Worm (Caenorhabditis elegans) whole organism, L1 larva: ENCODE measurements around the gene Y69A2AR.25.

ENCODE experiments used
- C04F5.9 ChIP-seq: sonication (generic microtip); optimal IDR thresholded peaks from 2 replicates; lab custom pipeline; 2016; ENCODE audit warnings: missing genetic modification characterization, missing compliant biosample characterization
- C16A3.4 ChIP-seq: fragments of 150-350 bp; optimal IDR thresholded peaks from 2 replicates; lab custom pipeline; 2014; ENCODE audit warnings: missing biosample characterization, missing genetic modification characterization
- C34B4.2 ChIP-seq: sonication (generic microtip); optimal IDR thresholded peaks from 2 replicates; lab custom pipeline; 2017; ENCODE audit warnings: mild to moderate bottlenecking, missing genetic modification characterization, missing compliant biosample characterization
- Y116A8C.19 ChIP-seq: sonication (generic microtip); optimal IDR thresholded peaks from 2 replicates; lab custom pipeline; 2016; ENCODE audit warnings: missing compliant biosample characterization, missing genetic modification characterization, borderline replicate concordance
- aha-1 ChIP-seq: fragments of 150-350 bp; optimal IDR thresholded peaks from 2 replicates; lab custom pipeline; 2014; ENCODE audit warnings: missing biosample characterization, missing genetic modification characterization
- alr-1 ChIP-seq: fragments of 200-800 bp; sonication (Bioruptor generic); optimal IDR thresholded peaks from 2 replicates; lab custom pipeline; 2018; ENCODE audit warnings: borderline replicate concordance, mild to moderate bottlenecking, missing genetic modification characterization, missing compliant biosample characterization
- blmp-1 ChIP-seq: fragments of 150-350 bp; optimal IDR thresholded peaks from 2 replicates; lab custom pipeline; 2014; ENCODE audit warnings: missing biosample characterization, missing genetic modification characterization
- ceh-90 ChIP-seq: sonication (generic microtip); optimal IDR thresholded peaks from 2 replicates; lab custom pipeline; 2016; ENCODE audit warnings: missing genetic modification characterization, missing compliant biosample characterization
- ces-1 ChIP-seq: fragments of 150-350 bp; optimal IDR thresholded peaks from 2 replicates; lab custom pipeline; 2014; ENCODE audit warnings: missing biosample characterization, missing genetic modification reagents, missing genetic modification characterization
- dpl-1 ChIP-seq, 3 experiments: fragments of 150-350 bp in 2 of 3; sonication (generic microtip) in 1 of 3; optimal IDR thresholded peaks; 2 replicates each; lab custom pipeline; 2014 to 2017; ENCODE audit warnings: missing biosample characterization in 3 of 3, missing genetic modification characterization in 3 of 3, missing genetic modification reagents in 3 of 3
- efl-1 ChIP-seq, 4 experiments: fragments of 150-350 bp; optimal IDR thresholded peaks in 3 of 4; peaks in 1 of 4; 1 replicate in 1 of 4; 2 replicates in 3 of 4; lab custom pipeline; 2014; ENCODE audit warnings: missing biosample characterization in 2 of 4, missing genetic modification characterization in 2 of 4, missing genetic modification reagents in 2 of 4
- efl-3 ChIP-seq: fragments of 200-800 bp; sonication (Bioruptor generic); optimal IDR thresholded peaks from 2 replicates; lab custom pipeline; 2018; ENCODE audit warnings: mild to moderate bottlenecking, missing genetic modification characterization, missing compliant biosample characterization
- egl-27 ChIP-seq, 2 experiments: fragments of 150-350 bp in 1 of 2; sonication (generic microtip); optimal IDR thresholded peaks; 3 replicates each; lab custom pipeline; 2017 to 2018; ENCODE audit warnings: missing biosample characterization in 2 of 2, missing genetic modification characterization in 2 of 2, missing genetic modification reagents in 2 of 2
- elt-2 ChIP-seq: sonication (generic microtip); optimal IDR thresholded peaks from 2 replicates; lab custom pipeline; 2016; ENCODE audit warnings: missing genetic modification characterization, mild to moderate bottlenecking, inconsistent platforms, missing compliant biosample characterization, missing genetic modification reagents
- elt-3 ChIP-seq, 6 experiments: fragments of 150-350 bp in 1 of 6; sonication (generic microtip); optimal IDR thresholded peaks; 2 replicates each; lab custom pipeline; 2017 to 2018; ENCODE audit warnings: missing biosample characterization in 6 of 6, missing genetic modification characterization in 6 of 6, inconsistent platforms in 1 of 6
- ets-5 ChIP-seq: fragments of 200-800 bp; sonication (Bioruptor generic); IDR thresholded peaks from 2 replicates; pipeline ENCODE4 v1.3.6; 2022; ENCODE audit warnings: missing genetic modification characterization, missing compliant biosample characterization
- fkh-10 ChIP-seq: sonication (generic microtip); optimal IDR thresholded peaks from 2 replicates; lab custom pipeline; 2017; ENCODE audit warnings: missing biosample characterization, missing genetic modification reagents, missing genetic modification characterization
- fos-1 ChIP-seq: fragments of 150-350 bp; optimal IDR thresholded peaks from 2 replicates; lab custom pipeline; 2014; ENCODE audit warnings: missing biosample characterization, missing genetic modification characterization
- lin-15B ChIP-seq: fragments of 150-350 bp; sonication (generic microtip); optimal IDR thresholded peaks from 3 replicates; lab custom pipeline; 2014; ENCODE audit warnings: missing biosample characterization, missing genetic modification characterization
- lin-35 ChIP-seq, 2 experiments: fragments of 150-350 bp; optimal IDR thresholded peaks; 2 replicates each; lab custom pipeline; 2014; ENCODE audit warnings: missing biosample characterization in 2 of 2, missing genetic modification characterization in 2 of 2, missing genetic modification reagents in 2 of 2
- lsy-2 ChIP-seq, 2 experiments: fragments of 150-350 bp; optimal IDR thresholded peaks; 2 replicates each; lab custom pipeline; 2014; ENCODE audit warnings: missing biosample characterization in 2 of 2, missing genetic modification characterization in 2 of 2
- mdl-1 ChIP-seq, 2 experiments: fragments of 150-350 bp; optimal IDR thresholded peaks; 2 replicates each; lab custom pipeline; 2014 to 2017; ENCODE audit warnings: missing biosample characterization in 2 of 2, missing genetic modification characterization in 2 of 2, inconsistent platforms in 1 of 2
- mef-2 ChIP-seq: fragments of 150-350 bp; optimal IDR thresholded peaks from 2 replicates; lab custom pipeline; 2014; ENCODE audit warnings: missing biosample characterization, missing genetic modification characterization
- mep-1 ChIP-seq: fragments of 150-350 bp; optimal IDR thresholded peaks from 2 replicates; lab custom pipeline; 2014; ENCODE audit warnings: missing biosample characterization, missing genetic modification characterization
- nhr-11 ChIP-seq: fragments of 150-350 bp; optimal IDR thresholded peaks from 2 replicates; lab custom pipeline; 2014; ENCODE audit warnings: missing biosample characterization, missing genetic modification characterization
- nhr-12 ChIP-seq: sonication (generic microtip); optimal IDR thresholded peaks from 2 replicates; lab custom pipeline; 2017; ENCODE audit warnings: missing biosample characterization, missing genetic modification characterization
- nhr-47 ChIP-seq: sonication (generic microtip); optimal IDR thresholded peaks from 2 replicates; lab custom pipeline; 2016; ENCODE audit warnings: mild to moderate bottlenecking, missing genetic modification characterization, moderate library complexity, missing compliant biosample characterization
- nhr-71 ChIP-seq: sonication (generic microtip); optimal IDR thresholded peaks from 2 replicates; lab custom pipeline; 2016; ENCODE audit warnings: mild to moderate bottlenecking, missing genetic modification characterization, moderate library complexity, missing compliant biosample characterization
- nhr-76 ChIP-seq: sonication (generic microtip); optimal IDR thresholded peaks from 2 replicates; lab custom pipeline; 2017; ENCODE audit warnings: missing biosample characterization, missing genetic modification characterization
- nhr-77 ChIP-seq: fragments of 150-350 bp; optimal IDR thresholded peaks from 2 replicates; lab custom pipeline; 2014; ENCODE audit warnings: missing biosample characterization, missing genetic modification characterization
- nhr-90 ChIP-seq: sonication (generic microtip); optimal IDR thresholded peaks from 2 replicates; lab custom pipeline; 2016; ENCODE audit warnings: mild to moderate bottlenecking, missing genetic modification characterization, missing compliant biosample characterization; ENCODE audit not compliant: poor library complexity
- pag-3 ChIP-seq: sonication (generic microtip); optimal IDR thresholded peaks from 2 replicates; lab custom pipeline; 2017; ENCODE audit warnings: missing genetic modification characterization, mild to moderate bottlenecking, missing compliant biosample characterization, antibody characterized with exemption, borderline replicate concordance; ENCODE audit not compliant: insufficient read depth
- pax-3 ChIP-seq: fragments of 200-800 bp; sonication (Bioruptor generic); optimal IDR thresholded peaks from 2 replicates; lab custom pipeline; 2018; ENCODE audit warnings: mild to moderate bottlenecking, missing genetic modification characterization, moderate library complexity, missing compliant biosample characterization
- pqm-1 ChIP-seq: sonication (generic microtip); optimal IDR thresholded peaks from 3 replicates; lab custom pipeline; 2017; ENCODE audit warnings: missing biosample characterization, missing genetic modification characterization
- rnt-1 ChIP-seq: sonication (generic microtip); optimal IDR thresholded peaks from 2 replicates; lab custom pipeline; 2016; ENCODE audit warnings: mild to moderate bottlenecking, missing genetic modification characterization, moderate library complexity, missing compliant biosample characterization
- sox-4 ChIP-seq: sonication (generic microtip); optimal IDR thresholded peaks from 2 replicates; lab custom pipeline; 2016; ENCODE audit warnings: missing genetic modification characterization, missing compliant biosample characterization
- sptf-1 ChIP-seq: fragments of 150-350 bp; optimal IDR thresholded peaks from 2 replicates; lab custom pipeline; 2014; ENCODE audit warnings: missing biosample characterization, missing genetic modification characterization
- unc-86 ChIP-seq: sonication (generic microtip); optimal IDR thresholded peaks from 2 replicates; lab custom pipeline; 2016; ENCODE audit warnings: missing genetic modification characterization, missing compliant biosample characterization
- vab-15 ChIP-seq: sonication (generic microtip); optimal IDR thresholded peaks from 2 replicates; lab custom pipeline; 2017; ENCODE audit warnings: missing genotype, mild to moderate bottlenecking, missing genetic modification characterization, missing compliant biosample characterization
- xbp-1 ChIP-seq: sonication (generic microtip); optimal IDR thresholded peaks from 2 replicates; lab custom pipeline; 2016; ENCODE audit warnings: missing genetic modification characterization, missing compliant biosample characterization
- zag-1 ChIP-seq: fragments of 150-350 bp; optimal IDR thresholded peaks from 2 replicates; lab custom pipeline; 2014; ENCODE audit warnings: missing biosample characterization, missing genetic modification characterization
- zip-4 ChIP-seq: fragments of 200-800 bp; sonication (Bioruptor generic); optimal IDR thresholded peaks from 2 replicates; lab custom pipeline; 2018; ENCODE audit warnings: mild to moderate bottlenecking, missing genetic modification characterization, moderate library complexity, missing compliant biosample characterization
- ztf-4 ChIP-seq: fragments of 150-350 bp; optimal IDR thresholded peaks from 2 replicates; lab custom pipeline; 2014; ENCODE audit warnings: missing biosample characterization, missing genetic modification characterization

The Y69A2AR.25 gene

ce11 chrIV:2599634-2600033, 31.5 kb upstream of the Y69A2AR.25 start (continued):
- peak; percentile 96 for TF ChIP-seq nhr-71 (tag; lab: Kevin White, UChicago)
- TF ChIP-seq zip-4 (GFP tag; lab: Kevin White, UChicago) = no peak
- peak; percentile 91 for TF ChIP-seq nhr-11 (tag; lab: Kevin White, UChicago)
- no peak for TF ChIP-seq nhr-12 (tag; lab: Kevin White, UChicago)
- TF ChIP-seq blmp-1 = peak; percentile 55
- no peak for TF ChIP-seq vab-15 (tag; lab: Kevin White, UChicago)
- TF ChIP-seq mep-1 = peak; percentile 94
- TF ChIP-seq unc-86 (tag; lab: Kevin White, UChicago) = peak; percentile 93
- TF ChIP-seq sptf-1 = no peak
- TF ChIP-seq aha-1 = peak; percentile 33
- TF ChIP-seq ets-5 (GFP tag; lab: Robert Waterston, UW) = no peak
- peak; percentile 74 for TF ChIP-seq xbp-1
- TF ChIP-seq elt-2 (tag; lab: Kevin White, UChicago) = peak; percentile 12
- no peak for TF ChIP-seq Y116A8C.19
- peak; percentile 90 for TF ChIP-seq rnt-1
- peak; percentile 55 for TF ChIP-seq fos-1 (tag; lab: Kevin White, UChicago)
- TF ChIP-seq ceh-90 (tag; lab: Kevin White, UChicago) = no peak
- peak in 1 of 2 experiments; percentile 93 for TF ChIP-seq mdl-1 (tag; optimal IDR thresholded peaks at IDR 0.05; lab: Kevin White, UChicago)
- TF ChIP-seq mef-2 (tag; lab: Kevin White, UChicago) = peak; percentile 38
- peak; percentile 77 to 87 for TF ChIP-seq lin-35 (GFP tag; optimal IDR thresholded peaks at IDR 0.05; lab: Kevin White, UChicago)
- no peak for TF ChIP-seq nhr-76 (tag; lab: Kevin White, UChicago)
- no peak for TF ChIP-seq alr-1 (tag; lab: Kevin White, UChicago)
- TF ChIP-seq C04F5.9 (tag; lab: Kevin White, UChicago) = peak; percentile 49
- no peak for TF ChIP-seq efl-3 (GFP tag; lab: Kevin White, UChicago)
- TF ChIP-seq fkh-10 (GFP tag; lab: Kevin White, UChicago) = peak; percentile 17
- peak; percentile 10 for TF ChIP-seq sox-4 (tag; lab: Kevin White, UChicago)
- TF ChIP-seq efl-1 (optimal IDR thresholded peaks at IDR 0.05; lab: Kevin White, UChicago) = peak; percentile 85 to 90
- peak; percentile 74 to 97 for TF ChIP-seq efl-1 (GFP tag; optimal IDR thresholded peaks at IDR 0.05 in 1 of 2; lab: Kevin White, UChicago)
- peak; percentile 88 for TF ChIP-seq nhr-47 (tag; lab: Kevin White, UChicago)
- peak; percentile 75 for TF ChIP-seq ztf-4 (tag; lab: Kevin White, UChicago)
- TF ChIP-seq lin-15B = peak; percentile 10
- no peak for TF ChIP-seq pag-3 (tag; lab: Kevin White, UChicago)
- TF ChIP-seq C34B4.2 (tag; lab: Kevin White, UChicago) = no peak
- TF ChIP-seq egl-27 (tag; optimal IDR thresholded peaks at IDR 0.05; lab: Kevin White, UChicago) = no peak
- TF ChIP-seq zag-1 (tag; lab: Kevin White, UChicago) = peak; percentile 9
- peak; percentile 56 for TF ChIP-seq C16A3.4 (tag; lab: Kevin White, UChicago)
- TF ChIP-seq elt-3 (tag; optimal IDR thresholded peaks at IDR 0.05; lab: Kevin White, UChicago) = peak in 2 of 6 experiments; percentile 13 to 24
- peak; percentile 84 to 89 for TF ChIP-seq lsy-2 (tag; optimal IDR thresholded peaks at IDR 0.05; lab: Kevin White, UChicago)
- TF ChIP-seq nhr-77 (tag; lab: Kevin White, UChicago) = peak; percentile 44
- TF ChIP-seq pqm-1 (tag; lab: Kevin White, UChicago) = no peak
- TF ChIP-seq pax-3 (tag; lab: Kevin White, UChicago) = peak; percentile 53

DNA sequence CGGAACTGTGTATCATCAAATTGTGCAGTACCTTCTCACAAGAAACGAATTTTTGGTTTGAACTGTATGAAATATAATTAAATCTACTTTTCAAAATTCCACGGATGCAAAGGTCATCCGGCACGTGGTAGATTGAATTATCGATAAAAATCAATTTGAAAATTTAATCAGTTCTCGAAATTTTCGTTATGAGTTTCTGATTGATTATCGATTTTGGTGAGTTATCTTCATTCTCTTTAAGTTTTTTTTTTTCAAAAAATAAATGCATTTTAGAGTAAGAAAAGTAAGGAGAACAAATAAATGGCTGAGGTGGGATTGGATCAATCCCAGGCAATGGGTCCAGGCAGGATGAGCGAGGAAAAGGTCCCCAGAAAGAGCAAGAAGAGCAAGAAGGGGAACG, 29.2 kb upstream of the Y69A2AR.25 start, which contains the start of gene Y69A2AR.47:
TSS of gene Y69A2AR.47 (plus strand) at position 301 of the 400 bp plus-strand sequence.
- no peak for TF ChIP-seq elt-2 (tag; lab: Kevin White, UChicago)
- TF ChIP-seq mdl-1 (tag; optimal IDR thresholded peaks at IDR 0.05; lab: Kevin White, UChicago) = no peak
- TF ChIP-seq nhr-90 (tag; lab: Kevin White, UChicago) = no peak
- TF ChIP-seq ceh-90 (tag; lab: Kevin White, UChicago) = no peak
- no peak for TF ChIP-seq dpl-1 (GFP tag; optimal IDR thresholded peaks at IDR 0.05; lab: Kevin White, UChicago)
- no peak for TF ChIP-seq egl-27 (tag; optimal IDR thresholded peaks at IDR 0.05; lab: Kevin White, UChicago)
- TF ChIP-seq ces-1 (GFP tag; lab: Kevin White, UChicago) = no peak
